Fruit fly (Drosophila melanogaster): ENCODE data around the gene ko.

The ko gene

DNA sequence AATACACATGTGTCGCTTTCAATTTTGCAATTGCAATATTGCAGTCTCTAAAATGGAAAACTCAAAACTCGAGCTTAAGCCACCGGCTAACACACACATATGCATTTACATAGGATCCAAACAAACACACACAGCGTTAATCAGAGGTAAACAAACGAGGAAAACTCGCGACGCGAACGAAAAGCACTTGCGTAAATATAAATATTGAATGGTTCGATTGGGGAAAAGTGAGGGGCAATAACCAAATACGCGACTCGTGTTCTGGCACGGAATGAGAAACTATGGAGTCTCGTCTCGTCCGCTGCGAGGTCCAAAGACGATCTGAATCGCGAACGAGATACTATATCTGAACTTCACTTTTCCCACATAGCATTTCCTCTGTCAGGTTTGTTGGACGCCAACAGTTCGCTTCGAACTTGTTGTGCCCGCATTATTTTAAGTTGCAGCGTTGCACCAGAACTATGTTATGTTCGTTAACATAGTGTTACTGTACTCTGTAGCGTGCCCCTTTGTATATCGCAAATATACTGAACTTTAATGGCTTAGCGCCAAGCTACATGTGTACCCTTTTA is at the start of gene ko (continued):
- TF ChIP-seq otp (GFP tag; IDR thresholded peaks at IDR 0.05) (no peak), CG8388 (GFP tag; optimal IDR thresholded peaks at IDR 0.05) (peak; percentile 21), Eip74EF (GFP tag; optimal IDR thresholded peaks at IDR 0.05) (peak in 1 of 2 experiments; percentile 59), CG7271 (tag; optimal IDR thresholded peaks at IDR 0.05) (no peak), CG11723 (GFP tag; optimal IDR thresholded peaks at IDR 0.05) (peak; percentile 71), GATAe (GFP tag; conservative IDR thresholded peaks at IDR 0.05) (no peak), Sox100B (GFP tag; optimal IDR thresholded peaks at IDR 0.05) (no peak), CHES-1-like (GFP tag; optimal IDR thresholded peaks at IDR 0.05) (no peak), CG34224 (GFP tag; IDR thresholded peaks at IDR 0.05; ENCODE audit: partially characterized antibody) (no peak), CG15479 (GFP tag; optimal IDR thresholded peaks at IDR 0.05) (peak; percentile 25), CG3407 (GFP tag; optimal IDR thresholded peaks at IDR 0.05) (peak; percentile 49), tio (GFP tag; optimal IDR thresholded peaks at IDR 0.05) (no peak), CG2678 (tag; optimal IDR thresholded peaks at IDR 0.05) (no peak), zfh1 (GFP tag; IDR thresholded peaks at IDR 0.05) (0 out of 3 replicates have a peak, but pooled peaks have one; percentile 36), org-1 (GFP tag; optimal IDR thresholded peaks at IDR 0.05) (peak; percentile 29), gsb-n (tag; optimal IDR thresholded peaks at IDR 0.05) (peak; percentile 51), CG17328 (GFP tag; IDR thresholded peaks at IDR 0.05) (peak; percentile 68), Dp (GFP tag; optimal IDR thresholded peaks at IDR 0.05) (peak; percentile 52), hkb (optimal IDR thresholded peaks at IDR 0.05) (no peak), hkb (GFP tag; IDR thresholded peaks at IDR 0.05) (peak; percentile 62; the same call in 1 of the 2 replicates), CG10366 (GFP tag; IDR thresholded peaks at IDR 0.05) (no peak), CG10654 (GFP tag; optimal IDR thresholded peaks at IDR 0.05) (peak; percentile 24), CG9609 (GFP tag; optimal IDR thresholded peaks at IDR 0.05) (no peak), bsh (GFP tag; optimal IDR thresholded peaks at IDR 0.05) (peak in 1 of 2 experiments; percentile 63), unpg (GFP tag; optimal IDR thresholded peaks at IDR 0.05) (peak; percentile 57), chinmo (GFP tag; IDR thresholded peaks at IDR 0.05; ENCODE audit: partially characterized antibody) (peak; percentile 28; the same call in 1 of the 4 replicates), CG2712 (tag; optimal IDR thresholded peaks at IDR 0.05) (peak; percentile 37), Kr (GFP tag; optimal IDR thresholded peaks at IDR 0.05) (peak; percentile 14), CG31388 (GFP tag; optimal IDR thresholded peaks at IDR 0.05) (no peak), CG16863 (GFP tag; optimal IDR thresholded peaks at IDR 0.05) (peak; percentile 35), CG12391 (tag; optimal IDR thresholded peaks at IDR 0.05) (peak; percentile 5), ab (GFP tag; optimal IDR thresholded peaks at IDR 0.05) (no peak), vfl (GFP tag; optimal IDR thresholded peaks at IDR 0.05) (no peak), CG7987 (GFP tag; optimal IDR thresholded peaks at IDR 0.05) (peak; percentile 54), kni (GFP tag; optimal IDR thresholded peaks at IDR 0.05) (peak; percentile 84), D19A (tag; optimal IDR thresholded peaks at IDR 0.05) (no peak), CG14710 (tag; optimal IDR thresholded peaks at IDR 0.05) (peak; percentile 12), CG12769 (tag; optimal IDR thresholded peaks at IDR 0.05) (peak; percentile 27), repo (GFP tag; optimal IDR thresholded peaks at IDR 0.05) (no peak), CG17359 (tag; optimal IDR thresholded peaks at IDR 0.05) (peak; percentile 58), CG8089 (GFP tag; optimal IDR thresholded peaks at IDR 0.05) (peak; percentile 41), CG4617 (GFP tag; optimal IDR thresholded peaks at IDR 0.05; ENCODE audit: borderline replicate concordance) (no peak), CG15601 (tag; optimal IDR thresholded peaks at IDR 0.05) (peak; percentile 77), CG14014 (GFP tag; IDR thresholded peaks at IDR 0.05) (no peak), H2.0 (GFP tag; IDR thresholded peaks at IDR 0.05) (no peak), CG6272 (GFP tag; IDR thresholded peaks at IDR 0.05) (no peak), grau (tag; optimal IDR thresholded peaks at IDR 0.05) (no peak), CG11093 (GFP tag; IDR thresholded peaks at IDR 0.05) (no peak), CG3995 (GFP tag; optimal IDR thresholded peaks at IDR 0.05) (no peak)
